Worm (Caenorhabditis elegans) whole organism, L1 larva: ENCODE data around the gene C08F11.3.
A peak's percentile ranks its signal among the peaks of the same experiment; 100 is the strongest.

ENCODE experiments used
- C16A3.4 ChIP-seq: fragments of 150-350 bp; optimal IDR thresholded peaks from 2 replicates; lab custom pipeline; 2014; ENCODE audit warnings: missing biosample characterization, missing genetic modification characterization
- F16B12.6 ChIP-seq: fragments of 150-350 bp; optimal IDR thresholded peaks from 2 replicates; lab custom pipeline; 2014; ENCODE audit warnings: missing biosample characterization, missing genetic modification characterization
- ceh-8 ChIP-seq: fragments of 200-800 bp; sonication (Bioruptor generic); optimal IDR thresholded peaks from 2 replicates; lab custom pipeline; 2018; ENCODE audit warnings: mild to moderate bottlenecking, missing genetic modification characterization, moderate library complexity, missing compliant biosample characterization
- ceh-82 ChIP-seq, 3 experiments: fragments of 150-350 bp in 1 of 3; sonication (generic microtip) in 2 of 3; optimal IDR thresholded peaks; 2 replicates each; lab custom pipeline; 2014 to 2017; ENCODE audit warnings: missing biosample characterization in 3 of 3, missing genetic modification characterization in 3 of 3
- ces-1 ChIP-seq: fragments of 150-350 bp; optimal IDR thresholded peaks from 2 replicates; lab custom pipeline; 2014; ENCODE audit warnings: missing biosample characterization, missing genetic modification reagents, missing genetic modification characterization
- efl-1 ChIP-seq, 4 experiments: fragments of 150-350 bp; optimal IDR thresholded peaks in 3 of 4; peaks in 1 of 4; 1 replicate in 1 of 4; 2 replicates in 3 of 4; lab custom pipeline; 2014; ENCODE audit warnings: missing biosample characterization in 2 of 4, missing genetic modification characterization in 2 of 4, missing genetic modification reagents in 2 of 4
- egl-13 ChIP-seq: sonication (generic microtip); optimal IDR thresholded peaks from 2 replicates; lab custom pipeline; 2016; ENCODE audit warnings: missing genotype, missing genetic modification reagents, missing genetic modification characterization, missing compliant biosample characterization
- egl-27 ChIP-seq, 2 experiments: fragments of 150-350 bp in 1 of 2; sonication (generic microtip); optimal IDR thresholded peaks; 3 replicates each; lab custom pipeline; 2017 to 2018; ENCODE audit warnings: missing biosample characterization in 2 of 2, missing genetic modification characterization in 2 of 2, missing genetic modification reagents in 2 of 2
- elt-2 ChIP-seq: sonication (generic microtip); optimal IDR thresholded peaks from 2 replicates; lab custom pipeline; 2016; ENCODE audit warnings: missing genetic modification characterization, mild to moderate bottlenecking, inconsistent platforms, missing compliant biosample characterization, missing genetic modification reagents
- elt-3 ChIP-seq, 6 experiments: fragments of 150-350 bp in 1 of 6; sonication (generic microtip); optimal IDR thresholded peaks; 2 replicates each; lab custom pipeline; 2017 to 2018; ENCODE audit warnings: missing biosample characterization in 6 of 6, missing genetic modification characterization in 6 of 6, inconsistent platforms in 1 of 6
- fkh-10 ChIP-seq: sonication (generic microtip); optimal IDR thresholded peaks from 2 replicates; lab custom pipeline; 2017; ENCODE audit warnings: missing biosample characterization, missing genetic modification reagents, missing genetic modification characterization
- grh-1 ChIP-seq: fragments of 200-800 bp; sonication (Bioruptor generic); IDR thresholded peaks from 2 replicates; pipeline ENCODE4 v1.3.6; 2022; ENCODE audit warnings: missing genetic modification reagents, missing genetic modification characterization, missing compliant biosample characterization
- hlh-17 ChIP-seq: fragments of 200-800 bp; sonication (Bioruptor generic); optimal IDR thresholded peaks from 2 replicates; lab custom pipeline; 2018; ENCODE audit warnings: missing genetic modification characterization, mild to moderate bottlenecking, missing compliant biosample characterization, moderate library complexity, borderline replicate concordance
- isw-1 ChIP-seq: fragments of 200-800 bp; sonication (Bioruptor generic); IDR thresholded peaks from 2 replicates; pipeline ENCODE4 v1.3.6; 2022; ENCODE audit warnings: missing genetic modification characterization, missing compliant biosample characterization
- jun-1 ChIP-seq: fragments of 150-350 bp; optimal IDR thresholded peaks from 2 replicates; lab custom pipeline; 2014; ENCODE audit warnings: missing biosample characterization, missing genetic modification reagents, missing genetic modification characterization
- lin-13 ChIP-seq: fragments of 150-350 bp; optimal IDR thresholded peaks from 2 replicates; lab custom pipeline; 2014; ENCODE audit warnings: missing biosample characterization, missing genetic modification reagents, missing genetic modification characterization
- lin-15B ChIP-seq: fragments of 150-350 bp; sonication (generic microtip); optimal IDR thresholded peaks from 3 replicates; lab custom pipeline; 2014; ENCODE audit warnings: missing biosample characterization, missing genetic modification characterization
- lin-35 ChIP-seq, 2 experiments: fragments of 150-350 bp; optimal IDR thresholded peaks; 2 replicates each; lab custom pipeline; 2014; ENCODE audit warnings: missing biosample characterization in 2 of 2, missing genetic modification characterization in 2 of 2, missing genetic modification reagents in 2 of 2
- lir-3 ChIP-seq: sonication (generic microtip); optimal IDR thresholded peaks from 2 replicates; lab custom pipeline; 2016; ENCODE audit warnings: mild to moderate bottlenecking, missing genetic modification characterization, moderate library complexity, missing compliant biosample characterization; ENCODE audit not compliant: poor library complexity
- nhr-11 ChIP-seq: fragments of 150-350 bp; optimal IDR thresholded peaks from 2 replicates; lab custom pipeline; 2014; ENCODE audit warnings: missing biosample characterization, missing genetic modification characterization
- nhr-19 ChIP-seq: fragments of 200-800 bp; sonication (Bioruptor generic); conservative IDR thresholded peaks from 2 replicates; pipeline ENCODE4 v1.3.6; 2022; ENCODE audit warnings: missing genetic modification characterization, missing compliant biosample characterization
- nhr-237 ChIP-seq: fragments of 150-350 bp; optimal IDR thresholded peaks from 2 replicates; lab custom pipeline; 2014; ENCODE audit warnings: missing biosample characterization, missing genetic modification characterization
- nhr-76 ChIP-seq: sonication (generic microtip); optimal IDR thresholded peaks from 2 replicates; lab custom pipeline; 2017; ENCODE audit warnings: missing biosample characterization, missing genetic modification characterization
- nhr-77 ChIP-seq: fragments of 150-350 bp; optimal IDR thresholded peaks from 2 replicates; lab custom pipeline; 2014; ENCODE audit warnings: missing biosample characterization, missing genetic modification characterization
- nhr-85 ChIP-seq: sonication (generic microtip); peaks from one replicate; lab custom pipeline; 2016; ENCODE audit warnings: missing genetic modification characterization, inconsistent platforms, missing compliant biosample characterization
- nhr-90 ChIP-seq: sonication (generic microtip); optimal IDR thresholded peaks from 2 replicates; lab custom pipeline; 2016; ENCODE audit warnings: mild to moderate bottlenecking, missing genetic modification characterization, missing compliant biosample characterization; ENCODE audit not compliant: poor library complexity
- skn-1 ChIP-seq: fragments of 150-350 bp; optimal IDR thresholded peaks from 2 replicates; lab custom pipeline; 2014; ENCODE audit warnings: missing biosample characterization, missing genetic modification characterization
- snpc-4 ChIP-seq: fragments of 150-350 bp; optimal IDR thresholded peaks from 2 replicates; lab custom pipeline; 2014; ENCODE audit warnings: missing biosample characterization, missing genetic modification characterization
- snu-23 ChIP-seq: sonication (generic microtip); optimal IDR thresholded peaks from 2 replicates; lab custom pipeline; 2016; ENCODE audit warnings: missing genetic modification characterization, missing compliant biosample characterization
- sup-37 ChIP-seq: fragments of 200-800 bp; sonication (Bioruptor generic); optimal IDR thresholded peaks from 2 replicates; lab custom pipeline; 2018; ENCODE audit warnings: mild to moderate bottlenecking, missing genetic modification characterization, missing compliant biosample characterization
- swsn-7 ChIP-seq: sonication (generic microtip); optimal IDR thresholded peaks from 2 replicates; lab custom pipeline; 2016; ENCODE audit warnings: missing genetic modification characterization, missing compliant biosample characterization
- tbx-2 ChIP-seq: sonication (generic microtip); optimal IDR thresholded peaks from 2 replicates; lab custom pipeline; 2016; ENCODE audit warnings: missing genetic modification characterization, missing compliant biosample characterization
- unc-130 ChIP-seq: fragments of 150-350 bp; optimal IDR thresholded peaks from 2 replicates; lab custom pipeline; 2017; ENCODE audit warnings: missing biosample characterization, missing genetic modification characterization, inconsistent platforms
- unc-98 ChIP-seq: fragments of 200-800 bp; sonication (Bioruptor generic); IDR thresholded peaks from 2 replicates; pipeline ENCODE4 v1.3.6; 2022; ENCODE audit warnings: missing genetic modification characterization, missing compliant biosample characterization
- ztf-11 ChIP-seq, 2 experiments: sonication (generic microtip); optimal IDR thresholded peaks; 2 replicates each; lab custom pipeline; 2016 to 2017; ENCODE audit warnings: missing genetic modification characterization in 2 of 2, missing biosample characterization in 1 of 2, missing compliant biosample characterization in 1 of 2
- ztf-4 ChIP-seq: fragments of 150-350 bp; optimal IDR thresholded peaks from 2 replicates; lab custom pipeline; 2014; ENCODE audit warnings: missing biosample characterization, missing genetic modification characterization

C08F11.3 gene

DNA sequence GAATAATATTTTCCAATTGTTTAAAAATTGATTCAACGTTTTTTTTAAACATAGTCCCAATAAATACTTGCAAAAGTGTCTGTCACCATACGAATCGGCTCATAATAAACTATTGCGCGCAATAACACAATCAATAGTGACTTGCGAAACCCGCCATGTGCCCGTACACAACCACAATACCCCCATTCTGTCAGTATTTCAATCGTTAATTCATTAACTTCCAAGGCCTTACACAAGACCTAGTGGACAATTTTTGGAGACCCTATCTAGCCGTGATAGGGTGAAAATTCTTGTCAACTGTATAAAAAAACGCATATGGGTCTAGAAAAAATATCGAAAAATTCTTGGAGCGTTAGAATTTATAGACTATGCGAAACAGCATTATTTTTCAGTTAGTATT is 18.7 kb upstream of the C08F11.3 start:
- peak; percentile 81 for TF ChIP-seq snpc-4 (tag; lab: Kevin White, UChicago)
- no peak for TF ChIP-seq elt-3 (tag; optimal IDR thresholded peaks at IDR 0.05; lab: Kevin White, UChicago)

DNA sequence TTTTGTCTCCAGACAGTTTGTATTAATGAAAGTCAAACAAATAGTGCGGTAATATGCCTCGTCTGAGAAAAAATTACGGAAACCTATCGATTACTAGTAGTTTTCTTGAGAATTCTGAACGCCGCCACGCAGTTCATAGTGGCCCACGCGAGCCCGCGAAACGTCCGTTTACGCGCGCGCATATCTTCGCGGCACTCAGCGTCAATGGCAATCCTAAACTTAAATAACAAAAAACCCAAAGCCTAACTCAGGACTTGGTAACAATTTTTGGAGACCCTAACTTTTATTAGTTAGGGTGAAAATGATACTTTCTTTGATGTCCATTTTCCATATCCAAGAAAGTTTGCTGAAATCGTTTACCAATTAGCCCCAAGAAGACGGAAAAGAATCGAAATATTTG is 17.9 kb upstream of the C08F11.3 start:
- no peak for TF ChIP-seq egl-27 (tag; optimal IDR thresholded peaks at IDR 0.05; lab: Kevin White, UChicago)
- TF ChIP-seq C16A3.4 (tag; lab: Kevin White, UChicago), result no peak
- no peak for TF ChIP-seq swsn-7
- no peak for TF ChIP-seq unc-98

DNA sequence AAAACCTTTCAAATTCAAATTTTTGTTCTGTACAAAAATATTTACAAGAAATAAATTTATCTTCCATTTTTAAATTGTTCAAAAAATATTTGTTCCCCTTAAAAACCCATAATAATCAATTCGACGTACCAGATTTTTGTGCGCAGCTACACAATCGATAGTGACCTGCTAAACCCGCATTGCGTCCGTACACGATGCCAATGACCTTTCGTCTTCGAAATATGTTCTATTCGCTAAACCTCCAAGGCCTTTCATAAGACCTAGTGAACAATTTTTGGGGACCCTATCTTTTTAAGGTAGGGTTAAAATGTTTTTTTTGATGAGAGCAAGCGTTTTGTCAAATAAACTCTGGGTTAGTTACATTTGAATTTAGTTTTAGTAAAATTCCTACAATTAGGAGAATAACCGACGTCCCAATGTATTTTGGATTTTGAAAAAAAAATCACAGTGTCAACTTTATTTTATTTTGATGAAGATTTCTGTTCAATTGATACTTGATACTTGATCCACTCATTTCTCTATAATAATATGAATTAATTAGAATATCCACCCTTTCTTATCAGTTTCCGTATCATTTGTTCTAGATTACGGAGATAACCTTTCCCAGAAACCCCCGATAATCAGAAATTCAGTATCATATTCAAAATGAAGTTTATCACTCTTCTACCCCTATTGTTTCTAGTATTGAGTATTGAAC is 17.2 kb upstream of the C08F11.3 start, which contains the start of gene Y45F10B.59:
TSS of gene Y45F10B.59 (plus strand) at position 647 of the 697 bp plus-strand sequence.
- no peak for TF ChIP-seq efl-1 (optimal IDR thresholded peaks at IDR 0.05; lab: Kevin White, UChicago)
- TF ChIP-seq efl-1 (GFP tag; optimal IDR thresholded peaks at IDR 0.05 in 1 of 2; lab: Kevin White, UChicago), result peak in 1 of 2 experiments; percentile 66
- TF ChIP-seq C16A3.4 (tag; lab: Kevin White, UChicago), result no peak
- no peak for TF ChIP-seq skn-1
- no peak for TF ChIP-seq lin-13 (GFP tag; lab: Kevin White, UChicago)
- no peak for TF ChIP-seq sup-37 (GFP tag; lab: Kevin White, UChicago)
- no peak for TF ChIP-seq nhr-76 (tag; lab: Kevin White, UChicago)
- TF ChIP-seq nhr-19 (GFP tag; lab: Robert Waterston, UW), result 0 out of 2 replicates have a peak, but pooled peaks have one; percentile 16
- no peak for TF ChIP-seq egl-13 (tag; lab: Kevin White, UChicago)
- TF ChIP-seq fkh-10, result no peak
- TF ChIP-seq nhr-237 (tag; lab: Kevin White, UChicago), result no peak
- TF ChIP-seq hlh-17 (GFP tag; lab: Kevin White, UChicago), result no peak
- no peak for TF ChIP-seq isw-1 (GFP tag; lab: Robert Waterston, UW)
- no peak for TF ChIP-seq tbx-2
- TF ChIP-seq nhr-85 (tag; lab: Kevin White, UChicago), result peak; percentile 69
- no peak for TF ChIP-seq grh-1
- peak; percentile 43 for TF ChIP-seq nhr-90
- no peak for TF ChIP-seq unc-130
- no peak for TF ChIP-seq nhr-11
- TF ChIP-seq ces-1 (GFP tag; lab: Kevin White, UChicago), result no peak
- no peak for TF ChIP-seq ztf-4
- TF ChIP-seq jun-1, result no peak
- TF ChIP-seq unc-98, result no peak
- no peak for TF ChIP-seq ceh-8 (GFP tag; lab: Kevin White, UChicago)
- peak; percentile 86 for TF ChIP-seq snpc-4 (tag; lab: Kevin White, UChicago)

DNA sequence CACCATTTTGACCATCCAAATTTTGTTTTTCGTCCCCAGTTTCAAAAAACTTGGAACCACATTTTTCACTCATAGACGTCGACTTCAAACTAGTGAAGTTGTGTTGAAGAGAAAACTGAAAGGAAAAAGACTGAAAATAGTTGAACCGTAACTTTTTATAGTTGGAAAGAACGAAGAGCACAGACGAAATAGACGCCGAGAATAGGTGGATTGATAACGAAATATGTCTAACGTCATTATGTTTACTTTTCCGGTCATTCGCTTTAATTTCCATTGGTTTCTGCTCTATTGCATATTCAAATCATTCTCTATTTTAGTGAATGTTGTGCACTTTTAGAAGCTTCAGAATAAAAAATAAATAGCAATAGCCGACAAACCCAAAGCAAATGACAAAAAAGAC is 9.5 kb upstream of the C08F11.3 start, which contains the start of gene C08F11.13:
TSS of gene C08F11.13 (minus strand) at position 138 of the 400 bp plus-strand sequence.
- peak in 1 of 2 experiments; percentile 20 for TF ChIP-seq lin-35 (GFP tag; optimal IDR thresholded peaks at IDR 0.05; lab: Kevin White, UChicago)
- peak; percentile 14 for TF ChIP-seq nhr-85 (tag; lab: Kevin White, UChicago)
- TF ChIP-seq nhr-77 (tag; lab: Kevin White, UChicago), result no peak
- peak; percentile 36 for TF ChIP-seq elt-2 (tag; lab: Kevin White, UChicago)
- TF ChIP-seq, all 84 proteins: peak for 3

DNA sequence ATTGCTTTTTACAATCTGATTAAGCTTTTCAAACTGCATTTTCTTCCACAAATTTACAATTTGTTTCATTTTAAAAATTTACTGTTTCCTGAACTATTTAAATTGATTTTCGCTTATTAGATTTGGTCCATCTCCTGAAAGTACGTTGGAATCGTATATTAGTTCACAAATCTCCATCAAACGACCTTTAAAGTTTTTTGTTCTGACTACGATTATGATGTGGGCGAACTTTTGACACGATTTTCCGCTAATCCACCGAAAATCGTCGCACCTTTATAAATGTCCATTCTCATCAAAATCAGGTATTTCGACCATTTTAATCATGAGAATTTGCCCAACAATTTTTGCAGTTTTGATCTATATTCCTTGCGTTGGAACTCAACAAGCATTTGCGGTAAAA is 4.2 kb downstream of the C08F11.3 start, which contains the start of gene C08F11.1:
TSS of gene C08F11.1 (plus strand) at position 301 of the 400 bp plus-strand sequence.
- TF ChIP-seq lin-15B (tag; lab: Kevin White, UChicago) (no peak), lir-3 (tag; lab: Kevin White, UChicago) (no peak), snpc-4 (tag; lab: Kevin White, UChicago) (no peak), ztf-11 (tag; optimal IDR thresholded peaks at IDR 0.05; lab: Kevin White, UChicago) (no peak), elt-3 (tag; optimal IDR thresholded peaks at IDR 0.05; lab: Kevin White, UChicago) (no peak), ztf-4 (no peak), isw-1 (GFP tag; lab: Robert Waterston, UW) (no peak), unc-130 (no peak), ceh-82 (tag; optimal IDR thresholded peaks at IDR 0.05; lab: Kevin White, UChicago) (no peak), snu-23 (GFP tag; lab: Kevin White, UChicago) (no peak), F16B12.6 (tag; lab: Kevin White, UChicago) (no peak), nhr-11 (no peak)
